Worm (Caenorhabditis elegans): ENCODE data around the gene F18E9.4.

ce11 chrX:8550099-8550498 lies 30.2 kb upstream of the F18E9.4 start:
- TF ChIP-seq lin-38 (GFP tag; IDR thresholded peaks at IDR 0.05) (peak; percentile 23; the same call in 1 of the 2 replicates), snpc-4 (tag; optimal IDR thresholded peaks at IDR 0.05) (no peak), nhr-76 (tag; optimal IDR thresholded peaks at IDR 0.05) (peak; percentile 3), nhr-237 (tag; optimal IDR thresholded peaks at IDR 0.05) (no peak), pha-4 (GFP tag; IDR thresholded peaks at IDR 0.05) (peak; percentile 41; the same call in 1 of the 2 replicates), pha-4 (tag; optimal IDR thresholded peaks at IDR 0.05) (no peak), egl-27 (tag; optimal IDR thresholded peaks at IDR 0.05) (no peak), unc-62 (GFP tag; optimal IDR thresholded peaks at IDR 0.05 in 1 of 2) (no peak), unc-62 (tag; optimal IDR thresholded peaks at IDR 0.05) (no peak)
